In the genomic region with DNA sequence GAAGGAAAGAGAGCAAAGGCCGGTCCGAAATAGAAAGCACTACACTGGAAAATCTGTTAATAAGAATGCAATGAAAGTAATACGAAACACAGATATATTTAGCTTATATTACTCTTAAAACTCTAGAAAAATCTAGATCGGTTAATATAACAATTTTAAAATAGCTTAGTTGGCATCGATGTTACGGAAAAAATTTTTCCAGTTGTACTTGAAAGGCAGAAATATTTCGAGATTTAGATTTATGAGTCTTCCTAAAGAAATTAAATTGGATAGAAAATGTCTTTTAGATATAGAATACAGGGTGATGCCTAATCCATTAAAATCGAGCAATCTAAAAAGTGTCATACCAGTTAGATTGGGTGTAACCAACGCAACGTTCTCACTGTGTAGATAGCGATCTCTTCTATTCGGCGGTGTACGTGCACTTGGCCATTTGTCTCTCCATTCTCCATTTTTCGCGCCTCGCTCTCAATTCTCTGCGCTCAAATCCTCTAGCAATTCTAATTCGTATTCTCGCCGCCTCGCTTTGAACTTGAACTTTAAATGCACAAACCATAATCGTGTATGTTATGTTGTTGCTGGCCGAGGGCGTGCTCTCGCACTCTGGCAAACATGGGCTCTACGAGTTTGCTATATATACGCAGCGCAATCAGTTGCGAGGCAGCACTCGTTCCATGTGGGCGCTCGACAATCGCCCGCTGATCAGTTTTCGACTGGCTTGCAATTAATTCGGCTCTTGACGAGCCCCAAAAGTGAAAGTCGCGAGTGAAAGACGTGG, we compare ENCODE assay signal across 1 fruit fly cellular context.
TF ChIP-seq lines count a peak whose summit lies in the region.

No protein-coding gene starts in this region.

TF ChIP-seq in whole organism, embryonic, 481 proteins besides CTCF, POLR2A, EP300 and RAD21 (continued from another document):
- TF ChIP-seq CG6254 (GFP tag; optimal IDR thresholded peaks at IDR 0.05; lab: Kevin White, UChicago) (peak; percentile 87), maf-S (GFP tag; optimal IDR thresholded peaks at IDR 0.05; lab: Kevin White, UChicago) (peak; percentile 90), Lhr (GFP tag; optimal IDR thresholded peaks at IDR 0.05; lab: Kevin White, UChicago) (peak; percentile 84), Lpt (GFP tag; optimal IDR thresholded peaks at IDR 0.05; lab: Kevin White, UChicago) (no peak), p53 (GFP tag; optimal IDR thresholded peaks at IDR 0.05; lab: Kevin White, UChicago) (peak; percentile 65), odd (GFP tag; optimal IDR thresholded peaks at IDR 0.05; lab: Kevin White, UChicago) (peak; percentile 96), tup (GFP tag; optimal IDR thresholded peaks at IDR 0.05; lab: Kevin White, UChicago) (peak; percentile 71), Usf (GFP tag; optimal IDR thresholded peaks at IDR 0.05; lab: Kevin White, UChicago) (peak; percentile 96), sima (GFP tag; optimal IDR thresholded peaks at IDR 0.05; lab: Kevin White, UChicago) (peak; percentile 84), Lim3 (GFP tag; IDR thresholded peaks at IDR 0.05; lab: Robert Waterston, UW) (0 out of 2 replicates have a peak, but pooled peaks have one; percentile 36), insv (GFP tag; optimal IDR thresholded peaks at IDR 0.05; lab: Kevin White, UChicago) (peak; percentile 19 to 69), Atf6 (GFP tag; IDR thresholded peaks at IDR 0.05; lab: Robert Waterston, UW) (peak; percentile 86; the same call in 1 of the 2 replicates), tx (GFP tag; optimal IDR thresholded peaks at IDR 0.05; lab: Kevin White, UChicago) (peak; percentile 95), CG13424 (tag; optimal IDR thresholded peaks at IDR 0.05; lab: Kevin White, UChicago) (peak; percentile 97), CG33213 (GFP tag; optimal IDR thresholded peaks at IDR 0.05; lab: Kevin White, UChicago) (peak; percentile 87), wek (GFP tag; optimal IDR thresholded peaks at IDR 0.05; lab: Kevin White, UChicago) (no peak), pita (GFP tag; optimal IDR thresholded peaks at IDR 0.05; lab: Kevin White, UChicago) (no peak), chm (GFP tag; IDR thresholded peaks at IDR 0.05; lab: Robert Waterston, UW) (no peak), CG14441 (GFP tag; IDR thresholded peaks at IDR 0.05; lab: Robert Waterston, UW) (peak; percentile 84), CG34422 (GFP tag; IDR thresholded peaks at IDR 0.05; lab: Robert Waterston, UW) (peak; percentile 79; the same call in 2 of the 3 replicates), disco-r (GFP tag; optimal IDR thresholded peaks at IDR 0.05; lab: Kevin White, UChicago) (peak; percentile 94), CG10654 (GFP tag; optimal IDR thresholded peaks at IDR 0.05; lab: Kevin White, UChicago) (peak; percentile 83), HLHmδ (GFP tag; optimal IDR thresholded peaks at IDR 0.05; lab: Kevin White, UChicago) (no peak), CG17829 (tag; optimal IDR thresholded peaks at IDR 0.05; lab: Kevin White, UChicago) (peak; percentile 95), tio (GFP tag; optimal IDR thresholded peaks at IDR 0.05; lab: Kevin White, UChicago) (peak; percentile 98), z (GFP tag; IDR thresholded peaks at IDR 0.05; lab: Robert Waterston, UW) (no peak), Myb (GFP tag; optimal IDR thresholded peaks at IDR 0.05; lab: Kevin White, UChicago) (peak; percentile 85), Xbp1 (GFP tag; optimal IDR thresholded peaks at IDR 0.05; lab: Kevin White, UChicago) (peak; percentile 96), gem (tag; optimal IDR thresholded peaks at IDR 0.05; lab: Kevin White, UChicago) (peak; percentile 97), mirr (GFP tag; optimal IDR thresholded peaks at IDR 0.05; lab: Kevin White, UChicago) (peak; percentile 59), B-H2 (GFP tag; optimal IDR thresholded peaks at IDR 0.05; lab: Kevin White, UChicago) (peak; percentile 76)
